Fruit fly (Drosophila melanogaster): ENCODE results near the gene Tbc1d15-17.

The Tbc1d15-17 gene

DNA sequence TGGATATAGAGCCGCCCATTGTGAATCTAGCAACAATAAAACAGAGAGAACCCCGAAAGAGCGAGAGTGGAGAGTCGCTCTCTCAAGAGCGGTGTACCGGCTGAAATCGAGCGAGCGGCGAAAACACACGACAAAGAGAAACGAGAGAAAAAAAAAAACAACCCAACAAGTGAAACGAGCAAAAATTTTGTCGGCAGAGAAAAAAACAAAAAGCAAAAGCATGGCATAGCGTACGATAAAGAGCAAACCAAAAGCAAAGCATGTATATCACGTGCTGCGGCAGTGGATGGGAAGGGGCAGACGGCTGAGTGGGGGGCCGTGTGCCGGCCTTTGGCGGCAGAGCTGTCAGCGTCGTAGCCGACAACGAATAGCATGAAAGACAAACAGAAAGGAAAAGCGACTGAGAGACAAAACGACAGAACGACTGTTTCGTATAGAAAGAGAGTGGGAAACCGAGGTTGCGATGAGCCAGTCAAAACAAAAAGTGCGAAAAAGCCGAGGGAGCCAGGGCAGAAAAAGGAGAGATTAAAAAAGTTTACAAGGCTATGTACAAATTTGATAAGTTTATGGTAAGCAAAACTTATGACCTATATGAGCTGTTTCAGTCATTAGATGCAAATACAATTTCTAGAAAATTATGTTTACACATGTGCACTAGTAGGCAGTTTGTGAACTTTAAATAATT is 39.8 kb downstream of the Tbc1d15-17 start (continued):
- TF ChIP-seq croc (GFP tag; conservative IDR thresholded peaks at IDR 0.05) (no peak), sob (GFP tag; IDR thresholded peaks at IDR 0.05) (no peak), CG34376 (GFP tag; optimal IDR thresholded peaks at IDR 0.05) (peak; percentile 32), kah (GFP tag; optimal IDR thresholded peaks at IDR 0.05) (peak; percentile 43), trh (GFP tag; optimal IDR thresholded peaks at IDR 0.05) (no peak), Hr3 (GFP tag; optimal IDR thresholded peaks at IDR 0.05) (no peak), cg (GFP tag; optimal IDR thresholded peaks at IDR 0.05) (peak; percentile 24), CG12942 (GFP tag; optimal IDR thresholded peaks at IDR 0.05) (no peak), lbe (GFP tag; optimal IDR thresholded peaks at IDR 0.05) (peak; percentile 61), CG5245 (GFP tag; optimal IDR thresholded peaks at IDR 0.05) (no peak), nerfin-2 (GFP tag; IDR thresholded peaks at IDR 0.05; ENCODE audit: partially characterized antibody) (no peak), CG10267 (tag; optimal IDR thresholded peaks at IDR 0.05) (no peak), CG12155 (GFP tag; optimal IDR thresholded peaks at IDR 0.05) (peak; percentile 86), yki (optimal IDR thresholded peaks at IDR 0.05) (peak; percentile 77), HLH3B (GFP tag; IDR thresholded peaks at IDR 0.05) (no peak), CG17361 (GFP tag; IDR thresholded peaks at IDR 0.05) (no peak), Side (GFP tag; optimal IDR thresholded peaks at IDR 0.05) (no peak), HLHmδ (GFP tag; optimal IDR thresholded peaks at IDR 0.05) (peak; percentile 11), CG10979 (tag; optimal IDR thresholded peaks at IDR 0.05) (no peak), NK7.1 (GFP tag; optimal IDR thresholded peaks at IDR 0.05) (no peak), ap (GFP tag; IDR thresholded peaks at IDR 0.05) (no peak), CG15073 (GFP tag; optimal IDR thresholded peaks at IDR 0.05) (no peak), rib (GFP tag; IDR thresholded peaks at IDR 0.05) (peak; percentile 89; the same call in 1 of the 2 replicates), CG8359 (GFP tag; optimal IDR thresholded peaks at IDR 0.05; ENCODE audit: borderline replicate concordance) (no peak), HLH4C (GFP tag; IDR thresholded peaks at IDR 0.05; ENCODE audit: partially characterized antibody) (peak; percentile 42; the same call in 1 of the 3 replicates), dati (GFP tag; IDR thresholded peaks at IDR 0.05) (no peak), MBD-R2 (GFP tag; IDR thresholded peaks at IDR 0.05) (no peak), Six4 (GFP tag; optimal IDR thresholded peaks at IDR 0.05) (no peak), Fer1 (GFP tag; optimal IDR thresholded peaks at IDR 0.05) (peak; percentile 33), CG12769 (tag; optimal IDR thresholded peaks at IDR 0.05) (peak; percentile 52), tna (GFP tag; IDR thresholded peaks at IDR 0.05; ENCODE audit: partially characterized antibody) (no peak), CG11398 (GFP tag; optimal IDR thresholded peaks at IDR 0.05) (no peak), CG6689 (GFP tag; IDR thresholded peaks at IDR 0.05) (no peak), CG10543 (GFP tag; optimal IDR thresholded peaks at IDR 0.05) (peak; percentile 37), CG14014 (GFP tag; IDR thresholded peaks at IDR 0.05) (peak; percentile 36; the same call in 1 of the 2 replicates), dmrt11E (tag; optimal IDR thresholded peaks at IDR 0.05) (no peak), HHEX (GFP tag; optimal IDR thresholded peaks at IDR 0.05) (no peak), CG10366 (GFP tag; IDR thresholded peaks at IDR 0.05) (no peak), esg (GFP tag; conservative IDR thresholded peaks at IDR 0.05) (no peak), CG16813 (GFP tag; IDR thresholded peaks at IDR 0.05; ENCODE audit: partially characterized antibody) (0 out of 3 replicates have a peak, but pooled peaks have one; percentile 6), sqz (GFP tag; optimal IDR thresholded peaks at IDR 0.05) (peak; percentile 96), NC2β (GFP tag; optimal IDR thresholded peaks at IDR 0.05) (no peak), row (GFP tag; IDR thresholded peaks at IDR 0.05) (no peak), PHDP (tag; optimal IDR thresholded peaks at IDR 0.05) (no peak), chn (GFP tag; optimal IDR thresholded peaks at IDR 0.05) (peak; percentile 5), Hr39 (optimal IDR thresholded peaks at IDR 0.05) (no peak), CG4328 (GFP tag; optimal IDR thresholded peaks at IDR 0.05) (no peak), Chrac-16 (GFP tag; optimal IDR thresholded peaks at IDR 0.05) (no peak), fd3F (GFP tag; optimal IDR thresholded peaks at IDR 0.05) (no peak), CG7987 (GFP tag; optimal IDR thresholded peaks at IDR 0.05) (peak; percentile 89), cas (GFP tag; IDR thresholded peaks at IDR 0.05) (no peak)
